Worm (Caenorhabditis elegans) whole organism, young adult: ENCODE data around the gene F08F8.9.

Source experiments
- B0336.3 ChIP-seq: fragments of 200-800 bp; sonication (Bioruptor generic); IDR thresholded peaks from 2 replicates; pipeline ENCODE4 v1.3.6; 2022; ENCODE audit warnings: missing genetic modification characterization, missing compliant biosample characterization
- C06A6.2 ChIP-seq: fragments of 200-800 bp; sonication (Bioruptor generic); conservative IDR thresholded peaks from 2 replicates; pipeline ENCODE4 v1.3.6; 2022; ENCODE audit warnings: missing genetic modification characterization, missing compliant biosample characterization
- F22D6.2 ChIP-seq: sonication (generic microtip); optimal IDR thresholded peaks from 2 replicates; lab custom pipeline; 2016; ENCODE audit warnings: mild to moderate bottlenecking, missing genetic modification characterization, missing compliant biosample characterization
- F33H1.4 ChIP-seq: fragments of 200-800 bp; sonication (Bioruptor generic); IDR thresholded peaks from 2 replicates; pipeline ENCODE4 v1.3.6; 2022; ENCODE audit warnings: missing genetic modification reagents, missing genetic modification characterization, missing compliant biosample characterization
- F37B4.10 ChIP-seq: fragments of 200-800 bp; sonication (Bioruptor generic); IDR thresholded peaks from 2 replicates; pipeline ENCODE4 v1.3.6; 2022; ENCODE audit warnings: missing genetic modification characterization, missing compliant biosample characterization
- F52B5.7 ChIP-seq: sonication (generic microtip); optimal IDR thresholded peaks from 2 replicates; lab custom pipeline; 2016; ENCODE audit warnings: mild to moderate bottlenecking, missing genetic modification characterization, missing compliant biosample characterization
- F57A8.1 ChIP-seq: fragments of 200-800 bp; sonication (Bioruptor generic); optimal IDR thresholded peaks from 2 replicates; lab custom pipeline; 2018; ENCODE audit warnings: mild to moderate bottlenecking, missing genetic modification characterization, moderate library complexity, missing compliant biosample characterization
- T07F8.4 ChIP-seq: sonication (generic microtip); optimal IDR thresholded peaks from 2 replicates; lab custom pipeline; 2016; ENCODE audit warnings: mild to moderate bottlenecking, missing genetic modification characterization, moderate library complexity, missing compliant biosample characterization
- Y56A3A.18 ChIP-seq: fragments of 200-800 bp; sonication (Bioruptor generic); IDR thresholded peaks from 2 replicates; pipeline ENCODE4 v1.3.6; 2022; ENCODE audit warnings: missing genetic modification reagents, missing genetic modification characterization, missing compliant biosample characterization
- Y67H2A.10 ChIP-seq: fragments of 200-800 bp; sonication (Bioruptor generic); conservative IDR thresholded peaks from 2 replicates; pipeline ENCODE4 v1.3.6; 2022; ENCODE audit warnings: missing genetic modification reagents, missing genetic modification characterization, missing compliant biosample characterization
- ama-1 ChIP-seq, 3 experiments: fragments of 150-350 bp in 1 of 3; sonication (generic microtip) in 2 of 3; optimal IDR thresholded peaks; 2 replicates each; lab custom pipeline; 2014 to 2018; ENCODE audit warnings: missing biosample characterization in 2 of 3, missing genetic modification characterization in 2 of 3, missing genetic modification reagents in 2 of 3
- aptf-3 ChIP-seq: fragments of 200-800 bp; sonication (Bioruptor generic); IDR thresholded peaks from 2 replicates; pipeline ENCODE4 v1.3.6; 2022; ENCODE audit warnings: missing genetic modification characterization, missing compliant biosample characterization
- athp-1 ChIP-seq: sonication (generic microtip); optimal IDR thresholded peaks from 2 replicates; lab custom pipeline; 2017; ENCODE audit warnings: mild to moderate bottlenecking, missing genetic modification characterization, missing compliant biosample characterization
- attf-3 ChIP-seq: fragments of 200-800 bp; sonication (Bioruptor generic); conservative IDR thresholded peaks from 2 replicates; pipeline ENCODE4 v1.3.6; 2022; ENCODE audit warnings: missing genetic modification reagents, missing genetic modification characterization, missing compliant biosample characterization
- attf-5 ChIP-seq: fragments of 200-800 bp; sonication (Bioruptor generic); optimal IDR thresholded peaks from 2 replicates; lab custom pipeline; 2018; ENCODE audit warnings: mild to moderate bottlenecking, missing genetic modification characterization, missing compliant biosample characterization
- bed-1 ChIP-seq: fragments of 200-800 bp; sonication (Bioruptor generic); IDR thresholded peaks from 2 replicates; pipeline ENCODE4 v1.3.6; 2022; ENCODE audit warnings: missing genetic modification reagents, missing genetic modification characterization, missing compliant biosample characterization
- bed-2 ChIP-seq: fragments of 200-800 bp; sonication (Bioruptor generic); IDR thresholded peaks from 2 replicates; pipeline ENCODE4 v1.3.6; 2022; ENCODE audit warnings: missing genetic modification reagents, missing genetic modification characterization, missing compliant biosample characterization
- ccch-3 ChIP-seq: fragments of 200-800 bp; sonication (Bioruptor generic); optimal IDR thresholded peaks from 2 replicates; lab custom pipeline; 2018; ENCODE audit warnings: mild to moderate bottlenecking, missing genetic modification characterization, missing compliant biosample characterization
- ceh-40 ChIP-seq: fragments of 200-800 bp; sonication (Bioruptor generic); IDR thresholded peaks from 2 replicates; pipeline ENCODE4 v1.3.6; 2022; ENCODE audit warnings: missing genetic modification characterization, missing compliant biosample characterization
- ceh-79 ChIP-seq: sonication (generic microtip); optimal IDR thresholded peaks from 2 replicates; lab custom pipeline; 2017; ENCODE audit warnings: mild to moderate bottlenecking, missing genetic modification characterization, missing compliant biosample characterization
- ceh-91 ChIP-seq: fragments of 200-800 bp; sonication (Bioruptor generic); IDR thresholded peaks from 2 replicates; pipeline ENCODE4 v1.3.6; 2022; ENCODE audit warnings: missing genetic modification reagents, missing genetic modification characterization, missing compliant biosample characterization
- dox-1 ChIP-seq: fragments of 200-800 bp; sonication (Bioruptor generic); IDR thresholded peaks from 2 replicates; pipeline ENCODE4 v1.3.6; 2022; ENCODE audit warnings: missing genetic modification reagents, missing genetic modification characterization, missing compliant biosample characterization
- fkh-3 ChIP-seq: sonication (generic microtip); optimal IDR thresholded peaks from 2 replicates; lab custom pipeline; 2016; ENCODE audit warnings: mild to moderate bottlenecking, missing genetic modification characterization, missing compliant biosample characterization
- hlh-12 ChIP-seq: sonication (generic microtip); optimal IDR thresholded peaks from 2 replicates; lab custom pipeline; 2016; ENCODE audit warnings: missing genetic modification characterization, missing compliant biosample characterization
- hsf-1 ChIP-seq: fragments of 200-800 bp; sonication (Bioruptor generic); IDR thresholded peaks from 2 replicates; pipeline ENCODE4 v1.3.6; 2022; ENCODE audit warnings: missing genetic modification reagents, missing genetic modification characterization, missing compliant biosample characterization
- let-526 ChIP-seq: fragments of 200-800 bp; sonication (Bioruptor generic); IDR thresholded peaks from 2 replicates; pipeline ENCODE4 v1.3.6; 2022; ENCODE audit warnings: missing genetic modification reagents, missing genetic modification characterization, missing compliant biosample characterization
- let-607 ChIP-seq, 2 experiments: fragments of 200-800 bp in 1 of 2; sonication (Bioruptor generic) in 1 of 2; sonication (generic microtip) in 1 of 2; optimal IDR thresholded peaks; 2 replicates each; lab custom pipeline; 2016 to 2018; ENCODE audit warnings: mild to moderate bottlenecking in 2 of 2, missing compliant biosample characterization in 2 of 2, missing genetic modification characterization in 2 of 2, moderate library complexity in 2 of 2, missing genotype in 1 of 2
- lin-26 ChIP-seq: fragments of 200-800 bp; sonication (Bioruptor generic); IDR thresholded peaks from 2 replicates; pipeline ENCODE4 v1.3.6; 2022; ENCODE audit warnings: missing genetic modification reagents, missing genetic modification characterization, missing compliant biosample characterization
- lir-1 ChIP-seq: fragments of 200-800 bp; sonication (Bioruptor generic); conservative IDR thresholded peaks from 2 replicates; pipeline ENCODE4 v1.3.6; 2022; ENCODE audit warnings: missing genetic modification reagents, missing genetic modification characterization, missing compliant biosample characterization
- madf-3 ChIP-seq: fragments of 200-800 bp; sonication (Bioruptor generic); IDR thresholded peaks from 2 replicates; pipeline ENCODE4 v1.3.6; 2022; ENCODE audit warnings: missing genetic modification reagents, missing genetic modification characterization, missing compliant biosample characterization
- mxl-1 ChIP-seq: sonication (generic microtip); optimal IDR thresholded peaks from 2 replicates; lab custom pipeline; 2016; ENCODE audit warnings: missing genetic modification characterization, missing compliant biosample characterization
- nhr-27 ChIP-seq: fragments of 200-800 bp; sonication (Bioruptor generic); optimal IDR thresholded peaks from 2 replicates; lab custom pipeline; 2018; ENCODE audit warnings: mild to moderate bottlenecking, missing genetic modification characterization, moderate library complexity, missing compliant biosample characterization
- nhr-90 ChIP-seq: sonication (generic microtip); optimal IDR thresholded peaks from 2 replicates; lab custom pipeline; 2016; ENCODE audit warnings: missing genotype, mild to moderate bottlenecking, missing genetic modification characterization, missing compliant biosample characterization
- pbrm-1 ChIP-seq: fragments of 200-800 bp; sonication (Bioruptor generic); IDR thresholded peaks from 2 replicates; pipeline ENCODE4 v1.3.6; 2022; ENCODE audit warnings: missing genetic modification reagents, missing genetic modification characterization, missing compliant biosample characterization
- pha-4 ChIP-seq: fragments of 150-350 bp; sonication (generic microtip); optimal IDR thresholded peaks from 2 replicates; lab custom pipeline; 2014; ENCODE audit warnings: missing biosample characterization, missing genetic modification reagents, missing genetic modification characterization
- rcor-1 ChIP-seq: fragments of 200-800 bp; sonication (Bioruptor generic); IDR thresholded peaks from 2 replicates; pipeline ENCODE4 v1.3.6; 2022; ENCODE audit warnings: missing genetic modification reagents, missing genetic modification characterization, missing compliant biosample characterization
- rec-8 ChIP-seq, 2 experiments: sonication (generic microtip); optimal IDR thresholded peaks; 2 replicates each; lab custom pipeline; 2016; ENCODE audit warnings: mild to moderate bottlenecking in 2 of 2, missing genetic modification characterization in 2 of 2, missing genetic modification reagents in 2 of 2, missing genotype in 2 of 2, missing biosample characterization in 1 of 2, missing compliant biosample characterization in 1 of 2, moderate library complexity in 1 of 2
- repo-1 ChIP-seq: sonication (generic microtip); optimal IDR thresholded peaks from 2 replicates; lab custom pipeline; 2017; ENCODE audit warnings: mild to moderate bottlenecking, missing genetic modification characterization, missing compliant biosample characterization
- sea-2 ChIP-seq: fragments of 200-800 bp; sonication (Bioruptor generic); IDR thresholded peaks from 2 replicates; pipeline ENCODE4 v1.3.6; 2022; ENCODE audit warnings: missing genetic modification characterization, missing compliant biosample characterization
- snpc-3.4 ChIP-seq: sonication (generic microtip); optimal IDR thresholded peaks from 2 replicates; lab custom pipeline; 2017; ENCODE audit warnings: missing genetic modification characterization, mild to moderate bottlenecking, missing compliant biosample characterization, antibody characterized with exemption, moderate library complexity, missing genotype, missing genetic modification reagents
- sptf-2 ChIP-seq: fragments of 200-800 bp; sonication (Bioruptor generic); optimal IDR thresholded peaks from 2 replicates; lab custom pipeline; 2018; ENCODE audit warnings: mild to moderate bottlenecking, missing genetic modification characterization, missing compliant biosample characterization
- tbp1 ChIP-seq: fragments of 200-800 bp; sonication (Bioruptor generic); optimal IDR thresholded peaks from 2 replicates; lab custom pipeline; 2018; ENCODE audit warnings: mild to moderate bottlenecking, missing genetic modification characterization, missing compliant biosample characterization
- tlf-1 ChIP-seq: fragments of 200-800 bp; sonication (Bioruptor generic); optimal IDR thresholded peaks from 2 replicates; lab custom pipeline; 2018; ENCODE audit warnings: mild to moderate bottlenecking, missing genetic modification characterization, missing compliant biosample characterization
- xnd-1 ChIP-seq: sonication (generic microtip); optimal IDR thresholded peaks from 2 replicates; lab custom pipeline; 2016; ENCODE audit warnings: missing genotype, missing genetic modification reagents, missing genetic modification characterization, missing compliant biosample characterization
- zfh-2 ChIP-seq: fragments of 200-800 bp; sonication (Bioruptor generic); conservative IDR thresholded peaks from 2 replicates; pipeline ENCODE4 v1.3.6; 2022; ENCODE audit warnings: missing genetic modification reagents, missing genetic modification characterization, missing compliant biosample characterization
- ztf-22 ChIP-seq: fragments of 200-800 bp; sonication (Bioruptor generic); optimal IDR thresholded peaks from 2 replicates; lab custom pipeline; 2018; ENCODE audit warnings: mild to moderate bottlenecking, missing genetic modification characterization, moderate library complexity, missing compliant biosample characterization
- ztf-25 ChIP-seq: fragments of 200-800 bp; sonication (Bioruptor generic); IDR thresholded peaks from 2 replicates; pipeline ENCODE4 v1.3.6; 2022; ENCODE audit warnings: missing genetic modification reagents, missing genetic modification characterization, missing compliant biosample characterization
- ztf-26 ChIP-seq: sonication (generic microtip); optimal IDR thresholded peaks from 2 replicates; lab custom pipeline; 2017; ENCODE audit warnings: missing genetic modification characterization, missing compliant biosample characterization
- ztf-6 ChIP-seq: fragments of 200-800 bp; sonication (Bioruptor generic); IDR thresholded peaks from 2 replicates; pipeline ENCODE4 v1.3.6; 2022; ENCODE audit warnings: missing genetic modification reagents, missing genetic modification characterization, missing compliant biosample characterization

F08F8.9 gene

ce11 chrIII:7336214-7336613 is 17.6 kb downstream of the F08F8.9 start, which contains the start of gene gsp-2 (continued):
- TF ChIP-seq F37B4.10 (GFP tag; lab: Robert Waterston, UW), result no peak
- no peak for TF ChIP-seq sptf-2 (GFP tag; lab: Kevin White, UChicago)
- TF ChIP-seq hlh-12, result no peak
- TF ChIP-seq ztf-26 (tag; lab: Kevin White, UChicago), result no peak
- TF ChIP-seq madf-3 (GFP tag; lab: Robert Waterston, UW), result 0 out of 2 replicates have a peak, but pooled peaks have one; percentile 34
- TF ChIP-seq B0336.3 (GFP tag; lab: Robert Waterston, UW), result peak; percentile 28; the same call in 1 of the 2 replicates
- TF ChIP-seq pha-4 (tag; lab: Kevin White, UChicago), result peak; percentile 3
- no peak for TF ChIP-seq bed-2 (GFP tag; lab: Robert Waterston, UW)
- TF ChIP-seq dox-1, result peak; percentile 87
- peak; percentile 90 for TF ChIP-seq F33H1.4 (GFP tag; lab: Robert Waterston, UW)
- TF ChIP-seq attf-3 (GFP tag; lab: Robert Waterston, UW), result peak; percentile 40; the same call in 1 of the 2 replicates
- no peak for TF ChIP-seq mxl-1 (tag; lab: Kevin White, UChicago)
- peak; percentile 73 for TF ChIP-seq attf-5 (GFP tag; lab: Kevin White, UChicago)
- TF ChIP-seq pbrm-1 (GFP tag; lab: Robert Waterston, UW), result no peak; the same call in 1 of the 2 replicates
- TF ChIP-seq nhr-90, result peak; percentile 25
- no peak for TF ChIP-seq F57A8.1 (GFP tag; lab: Kevin White, UChicago)
- peak; percentile 61; the same call in 1 of the 2 replicates for TF ChIP-seq zfh-2 (GFP tag; lab: Robert Waterston, UW)
- no peak for TF ChIP-seq athp-1 (tag; lab: Kevin White, UChicago)
- TF ChIP-seq rec-8 (tag; optimal IDR thresholded peaks at IDR 0.05; lab: Kevin White, UChicago), result no peak
- TF ChIP-seq Y56A3A.18 (GFP tag; lab: Robert Waterston, UW), result no peak
- TF ChIP-seq xnd-1 (tag; lab: Kevin White, UChicago), result no peak
- TF ChIP-seq ccch-3, result no peak
- TF ChIP-seq F22D6.2, result no peak
- TF ChIP-seq let-526 (GFP tag; lab: Robert Waterston, UW), result no peak
- no peak for TF ChIP-seq rcor-1 (GFP tag; lab: Robert Waterston, UW)
- TF ChIP-seq lin-26, result 0 out of 2 replicates have a peak, but pooled peaks have one; percentile 34
- TF ChIP-seq let-607 (tag; optimal IDR thresholded peaks at IDR 0.05; lab: Kevin White, UChicago), result peak; percentile 59 to 76
- peak; percentile 36; the same call in 1 of the 2 replicates for TF ChIP-seq ceh-91 (GFP tag; lab: Robert Waterston, UW)
- no peak for TF ChIP-seq ztf-6 (GFP tag; lab: Robert Waterston, UW)
- no peak for TF ChIP-seq ama-1 (optimal IDR thresholded peaks at IDR 0.05; lab: Kevin White, UChicago)
- TF ChIP-seq ama-1 (GFP tag; optimal IDR thresholded peaks at IDR 0.05; lab: Kevin White, UChicago), result no peak
- peak; percentile 5 for TF ChIP-seq tlf-1 (GFP tag; lab: Kevin White, UChicago)
- TF ChIP-seq aptf-3, result no peak
- TF ChIP-seq Y67H2A.10, result peak; percentile 34; the same call in 1 of the 2 replicates
- no peak for TF ChIP-seq bed-1 (GFP tag; lab: Robert Waterston, UW)
- TF ChIP-seq T07F8.4 (tag; lab: Kevin White, UChicago), result no peak
- no peak for TF ChIP-seq C06A6.2 (GFP tag; lab: Robert Waterston, UW)
- TF ChIP-seq hsf-1 (GFP tag; lab: Robert Waterston, UW), result no peak
- no peak for TF ChIP-seq ztf-25 (GFP tag; lab: Robert Waterston, UW)
- TF ChIP-seq ceh-79, result no peak
- no peak for TF ChIP-seq sea-2 (GFP tag; lab: Robert Waterston, UW)
- TF ChIP-seq ztf-22 (GFP tag; lab: Kevin White, UChicago), result no peak
- TF ChIP-seq repo-1 (tag; lab: Kevin White, UChicago), result no peak
- TF ChIP-seq lir-1 (GFP tag; lab: Robert Waterston, UW), result peak; percentile 62; the same call in 1 of the 2 replicates
- TF ChIP-seq fkh-3, result no peak
- no peak for TF ChIP-seq nhr-27
- no peak for TF ChIP-seq ceh-40 (GFP tag; lab: Robert Waterston, UW)
- peak; percentile 43 for TF ChIP-seq snpc-3.4 (tag; lab: Kevin White, UChicago)
- no peak for TF ChIP-seq F52B5.7
- TF ChIP-seq tbp1 (GFP tag; lab: Kevin White, UChicago), result peak; percentile 54
